Worm (Caenorhabditis elegans) whole organism, L1 larva: ENCODE data around the gene flp-5.

Experiments
- dsc-1 ChIP-seq: sonication (generic microtip); optimal IDR thresholded peaks from 2 replicates; lab custom pipeline; 2016; ENCODE audit warnings: mild to moderate bottlenecking, missing genetic modification characterization, missing compliant biosample characterization
- fkh-10 ChIP-seq: sonication (generic microtip); optimal IDR thresholded peaks from 2 replicates; lab custom pipeline; 2017; ENCODE audit warnings: missing biosample characterization, missing genetic modification reagents, missing genetic modification characterization
- mab-9 ChIP-seq: fragments of 200-800 bp; sonication (Bioruptor generic); IDR thresholded peaks from 2 replicates; pipeline ENCODE4 v1.3.6; 2022; ENCODE audit warnings: missing genetic modification reagents, missing genetic modification characterization, missing compliant biosample characterization
- skn-1 ChIP-seq: fragments of 150-350 bp; optimal IDR thresholded peaks from 2 replicates; lab custom pipeline; 2014; ENCODE audit warnings: missing biosample characterization, missing genetic modification characterization
- sup-37 ChIP-seq: fragments of 200-800 bp; sonication (Bioruptor generic); optimal IDR thresholded peaks from 2 replicates; lab custom pipeline; 2018; ENCODE audit warnings: mild to moderate bottlenecking, missing genetic modification characterization, missing compliant biosample characterization
- unc-62 ChIP-seq: fragments of 150-350 bp; optimal IDR thresholded peaks from 2 replicates; lab custom pipeline; 2014; ENCODE audit warnings: missing biosample characterization, missing genetic modification reagents, missing genetic modification characterization

DNA sequence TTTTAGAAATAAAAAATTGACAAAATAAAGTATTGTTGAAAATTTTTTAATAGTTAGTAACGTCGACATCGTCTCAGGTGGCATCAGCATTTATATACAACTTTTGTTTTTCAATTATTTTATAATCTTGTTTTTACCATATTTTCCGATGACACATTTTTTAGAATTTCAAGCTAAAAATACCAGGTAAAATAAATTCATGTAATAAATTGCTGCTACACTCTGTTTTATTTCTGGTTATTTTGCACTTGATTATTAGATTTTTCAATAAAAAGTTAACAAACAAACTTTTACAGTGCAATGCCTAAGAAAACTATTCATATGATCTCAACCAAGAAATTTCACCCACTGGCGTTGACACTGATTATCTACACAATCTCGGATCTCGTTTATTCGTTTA lies 6.4 kb upstream of the flp-5 start, which contains the start of gene C03G5.14:
- TF ChIP-seq unc-62 (GFP tag; lab: Kevin White, UChicago) = no peak
- no peak for TF ChIP-seq dsc-1
- no peak for TF ChIP-seq mab-9 (GFP tag; lab: Robert Waterston, UW)
- no peak for TF ChIP-seq sup-37 (GFP tag; lab: Kevin White, UChicago)
- TF ChIP-seq fkh-10 = no peak
- no peak for TF ChIP-seq skn-1 (tag; lab: Kevin White, UChicago)
